Fruit fly (Drosophila melanogaster) whole organism, adult: ENCODE results near the gene CG31064.

Experiments used
- CG11617 ChIP-seq: fragments of 200-800 bp; sonication (Bioruptor generic); optimal IDR thresholded peaks from 2 replicates; lab custom pipeline; 2017; ENCODE audit warnings: mild to moderate bottlenecking, missing biosample characterization, missing genetic modification reagents, missing genetic modification characterization
- CG7101 ChIP-seq: fragments of 200-800 bp; sonication (Bioruptor generic); optimal IDR thresholded peaks from 2 replicates; lab custom pipeline; 2018; ENCODE audit warnings: missing biosample characterization, mild to moderate bottlenecking, missing genetic modification characterization, moderate library complexity
- bab1 ChIP-seq: fragments of 200-800 bp; sonication (Bioruptor generic); optimal IDR thresholded peaks from 3 replicates; lab custom pipeline; 2019; ENCODE audit warnings: missing biosample characterization, mild to moderate bottlenecking, missing genetic modification characterization, moderate library complexity
- tj ChIP-seq: fragments of 200-800 bp; sonication (Bioruptor generic); optimal IDR thresholded peaks from 3 replicates; lab custom pipeline; 2017; ENCODE audit warnings: missing biosample characterization, mild to moderate bottlenecking, missing genetic modification characterization, moderate library complexity

dm6 chr3R:27237980-27238379, 905 bp downstream of the CG31064 start:
- TF ChIP-seq CG11617 (GFP tag; lab: Kevin White, UChicago) (no peak), CG7101 (tag; lab: Kevin White, UChicago) (no peak), bab1 (no peak), tj (GFP tag; lab: Kevin White, UChicago) (no peak)
